Fruit fly (Drosophila melanogaster): Measurements from ENCODE around the gene amn.

DNA sequence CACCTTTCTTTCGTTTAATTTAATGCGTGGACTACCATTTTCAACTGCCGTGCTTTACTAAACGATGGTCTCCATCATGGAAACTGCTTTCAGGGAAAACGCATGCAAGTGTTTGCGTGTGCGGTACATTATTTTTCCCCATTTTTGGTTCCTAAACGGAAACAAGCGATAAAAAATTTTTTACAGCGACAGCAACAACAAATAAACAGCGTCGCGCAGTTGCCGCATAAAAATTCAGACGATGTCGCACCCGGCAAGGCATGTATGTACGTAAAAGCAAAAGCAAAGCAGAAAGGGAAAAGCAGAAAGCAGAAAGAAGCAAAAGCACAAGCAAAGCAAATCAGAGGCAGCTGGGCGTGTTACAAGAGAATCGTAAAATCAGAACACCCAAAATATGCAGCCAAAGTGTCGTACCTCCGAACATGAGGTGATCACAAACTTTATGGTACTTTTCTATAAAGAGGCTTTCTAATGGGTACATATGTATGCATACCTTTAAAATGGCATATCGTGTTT lies 44.2 kb downstream of the amn start:
- TF ChIP-seq Dfd (GFP tag; optimal IDR thresholded peaks at IDR 0.05) (no peak), h (GFP tag; optimal IDR thresholded peaks at IDR 0.05) (no peak), OdsH (GFP tag; optimal IDR thresholded peaks at IDR 0.05) (no peak), dsf (GFP tag; optimal IDR thresholded peaks at IDR 0.05; ENCODE audit: borderline replicate concordance) (no peak), Vsx2 (GFP tag; optimal IDR thresholded peaks at IDR 0.05; ENCODE audit: partially characterized antibody) (no peak), Myc (optimal IDR thresholded peaks at IDR 0.05) (no peak), ey (GFP tag; optimal IDR thresholded peaks at IDR 0.05) (no peak), Abd-B (GFP tag; optimal IDR thresholded peaks at IDR 0.05) (no peak)
